Fruit fly (Drosophila melanogaster) whole organism, embryonic: Measurements from ENCODE around the gene CG31174.

ENCODE experiments used
- Atf-2 ChIP-seq: fragments of 200-800 bp; sonication (Bioruptor generic); optimal IDR thresholded peaks from 2 replicates; lab custom pipeline; 2016; ENCODE audit warnings: missing biosample characterization, missing genetic modification characterization
- BEAF-32 ChIP-seq: fragments of 200-800 bp; sonication (Bioruptor generic); optimal IDR thresholded peaks from 3 replicates; lab custom pipeline; 2017; ENCODE audit warnings: missing biosample characterization, missing genetic modification characterization, mild to moderate bottlenecking, moderate library complexity, missing genetic modification reagents
- CG10565 ChIP-seq: fragments of 200-800 bp; sonication (Bioruptor generic); optimal IDR thresholded peaks from 3 replicates; lab custom pipeline; 2016; ENCODE audit warnings: missing biosample characterization, mild to moderate bottlenecking, missing genetic modification characterization
- CG12071 ChIP-seq: fragments of 200-800 bp; sonication (Bioruptor generic); optimal IDR thresholded peaks from 3 replicates; lab custom pipeline; 2018; ENCODE audit warnings: missing biosample characterization, mild to moderate bottlenecking, missing genetic modification characterization
- CG15601 ChIP-seq: fragments of 200-800 bp; sonication (Bioruptor generic); optimal IDR thresholded peaks from 3 replicates; lab custom pipeline; 2019; ENCODE audit warnings: missing biosample characterization, mild to moderate bottlenecking, missing genetic modification characterization, moderate library complexity
- CG2116 ChIP-seq: fragments of 200-800 bp; sonication (Bioruptor generic); optimal IDR thresholded peaks from 3 replicates; lab custom pipeline; 2018; ENCODE audit warnings: missing biosample characterization, mild to moderate bottlenecking, missing genetic modification characterization
- CG3163 ChIP-seq: fragments of 200-800 bp; sonication (Bioruptor generic); optimal IDR thresholded peaks from 3 replicates; lab custom pipeline; 2016; ENCODE audit warnings: missing biosample characterization, missing genetic modification characterization
- CG34224 ChIP-seq: fragments of 200-800 bp; sonication (Bioruptor generic); IDR thresholded peaks from 3 replicates; pipeline ENCODE4 v1.3.6; 2022; ENCODE audit warnings: missing biosample characterization, missing genetic modification characterization; ENCODE audit not compliant: partially characterized antibody
- CG4854 ChIP-seq: fragments of 200-800 bp; sonication (Bioruptor generic); optimal IDR thresholded peaks from 2 replicates; lab custom pipeline; 2016; ENCODE audit warnings: missing biosample characterization, missing genetic modification characterization, inconsistent platforms
- CG6654 ChIP-seq: fragments of 200-800 bp; sonication (Bioruptor generic); optimal IDR thresholded peaks from 2 replicates; lab custom pipeline; 2017; ENCODE audit warnings: missing biosample characterization, mild to moderate bottlenecking, missing genetic modification characterization
- CG6689 ChIP-seq: fragments of 200-800 bp; sonication (Bioruptor generic); IDR thresholded peaks from 2 replicates; pipeline ENCODE4 v1.3.6; 2022; ENCODE audit warnings: missing biosample characterization, missing genetic modification characterization
- CG7372 ChIP-seq: fragments of 200-800 bp; sonication (Bioruptor generic); IDR thresholded peaks from 2 replicates; pipeline ENCODE4 v1.3.6; 2022; ENCODE audit warnings: missing biosample characterization, missing genetic modification characterization
- CG7556 ChIP-seq: fragments of 200-800 bp; sonication (Bioruptor generic); optimal IDR thresholded peaks from 2 replicates; lab custom pipeline; 2017; ENCODE audit warnings: missing biosample characterization, mild to moderate bottlenecking, missing genetic modification characterization
- Camta ChIP-seq: fragments of 200-800 bp; sonication (Bioruptor generic); optimal IDR thresholded peaks from 2 replicates; lab custom pipeline; 2016; ENCODE audit warnings: missing biosample characterization, missing genetic modification characterization
- D19B ChIP-seq: fragments of 200-800 bp; sonication (Bioruptor generic); optimal IDR thresholded peaks from 2 replicates; lab custom pipeline; 2017; ENCODE audit warnings: missing biosample characterization, mild to moderate bottlenecking, missing genetic modification characterization
- Dek ChIP-seq: fragments of 200-800 bp; sonication (Bioruptor generic); optimal IDR thresholded peaks from 3 replicates; lab custom pipeline; 2019; ENCODE audit warnings: missing biosample characterization, mild to moderate bottlenecking, missing genetic modification characterization, moderate library complexity
- Hmr ChIP-seq: fragments of 200-800 bp; sonication (Bioruptor generic); optimal IDR thresholded peaks from 3 replicates; lab custom pipeline; 2017; ENCODE audit warnings: mild to moderate bottlenecking, missing biosample characterization, missing genetic modification reagents, missing genetic modification characterization
- Lim3 ChIP-seq: fragments of 200-800 bp; sonication (Bioruptor generic); IDR thresholded peaks from 2 replicates; pipeline ENCODE4 v1.3.6; 2022; ENCODE audit warnings: missing biosample characterization, missing genetic modification characterization
- MESR4 ChIP-seq: fragments of 200-800 bp; sonication (Bioruptor generic); optimal IDR thresholded peaks from 2 replicates; lab custom pipeline; 2018; ENCODE audit warnings: missing biosample characterization, mild to moderate bottlenecking, missing genetic modification characterization, moderate library complexity
- Mes4 ChIP-seq: fragments of 200-800 bp; sonication (Bioruptor generic); optimal IDR thresholded peaks from 2 replicates; lab custom pipeline; 2016; ENCODE audit warnings: missing biosample characterization, missing genetic modification characterization
- Nf-YC ChIP-seq: fragments of 200-800 bp; optimal IDR thresholded peaks from 3 replicates; lab custom pipeline; 2019; ENCODE audit warnings: missing biosample characterization, mild to moderate bottlenecking, missing genetic modification characterization, moderate library complexity
- Spps ChIP-seq: fragments of 200-800 bp; sonication (Bioruptor generic); optimal IDR thresholded peaks from 2 replicates; lab custom pipeline; 2018; ENCODE audit warnings: missing biosample characterization, mild to moderate bottlenecking, missing genetic modification characterization
- Trl ChIP-seq, 3 experiments: fragments of >200 bp in 2 of 3; fragments of 200-800 bp in 1 of 3; sonication (Bioruptor generic) in 1 of 3; optimal IDR thresholded peaks; 2 replicates in 1 of 3; 3 replicates in 2 of 3; lab custom pipeline; 2016 to 2017; ENCODE audit warnings: missing biosample characterization in 1 of 3, missing genetic modification characterization in 1 of 3
- Vsx1 ChIP-seq: fragments of 200-800 bp; sonication (Bioruptor generic); optimal IDR thresholded peaks from 2 replicates; lab custom pipeline; 2017; ENCODE audit warnings: missing biosample characterization, mild to moderate bottlenecking, missing genetic modification characterization, missing genetic modification reagents
- Xrp1 ChIP-seq: fragments of 200-800 bp; sonication (Bioruptor generic); IDR thresholded peaks from 2 replicates; pipeline ENCODE4 v1.3.6; 2022; ENCODE audit warnings: missing biosample characterization, missing genetic modification characterization
- YL-1 ChIP-seq: fragments of 200-800 bp; sonication (Bioruptor generic); optimal IDR thresholded peaks from 3 replicates; lab custom pipeline; 2017; ENCODE audit warnings: missing biosample characterization, mild to moderate bottlenecking, missing genetic modification characterization
- abd-A ChIP-seq: fragments of 200-800 bp; sonication (Bioruptor generic); optimal IDR thresholded peaks from 3 replicates; lab custom pipeline; 2019; ENCODE audit warnings: missing biosample characterization, mild to moderate bottlenecking, missing genetic modification characterization, moderate library complexity
- da ChIP-seq: fragments of 200-800 bp; sonication (Bioruptor generic); optimal IDR thresholded peaks from 2 replicates; lab custom pipeline; 2016; ENCODE audit warnings: missing biosample characterization, missing genetic modification characterization
- dan ChIP-seq: fragments of 200-800 bp; sonication (Bioruptor generic); IDR thresholded peaks from 2 replicates; pipeline ENCODE4 v1.3.6; 2022; ENCODE audit warnings: missing biosample characterization, missing genetic modification characterization
- dmrt11E ChIP-seq: fragments of 200-800 bp; sonication (Bioruptor generic); optimal IDR thresholded peaks from 3 replicates; lab custom pipeline; 2018; ENCODE audit warnings: missing biosample characterization, mild to moderate bottlenecking, missing genetic modification characterization, moderate library complexity
- eve ChIP-seq, 2 experiments: fragments of >200 bp; optimal IDR thresholded peaks; 2 replicates each; lab custom pipeline; 2017; ENCODE audit warnings: missing biosample characterization in 2 of 2, missing genetic modification characterization in 2 of 2
- fd102C ChIP-seq: fragments of 200-800 bp; sonication (Bioruptor generic); optimal IDR thresholded peaks from 2 replicates; lab custom pipeline; 2018; ENCODE audit warnings: missing biosample characterization, mild to moderate bottlenecking, missing genetic modification characterization, moderate library complexity
- fru ChIP-seq: fragments of >200 bp; optimal IDR thresholded peaks from 2 replicates; lab custom pipeline; 2017
- fu2 ChIP-seq: fragments of 200-800 bp; sonication (Bioruptor generic); optimal IDR thresholded peaks from 2 replicates; lab custom pipeline; 2016; ENCODE audit warnings: missing biosample characterization, missing genetic modification characterization
- h ChIP-seq: fragments of >200 bp; optimal IDR thresholded peaks from 2 replicates; lab custom pipeline; 2017
- hth ChIP-seq: fragments of >200 bp; optimal IDR thresholded peaks from 2 replicates; lab custom pipeline; 2017; ENCODE audit warnings: inconsistent platforms
- ind ChIP-seq: fragments of 200-800 bp; sonication (Bioruptor generic); optimal IDR thresholded peaks from 3 replicates; lab custom pipeline; 2016; ENCODE audit warnings: missing biosample characterization, missing genetic modification characterization
- insv ChIP-seq, 2 experiments: fragments of 200-800 bp; sonication (Bioruptor generic); optimal IDR thresholded peaks; 3 replicates each; lab custom pipeline; 2016 to 2018; ENCODE audit warnings: missing biosample characterization in 2 of 2, missing genetic modification characterization in 2 of 2
- inv ChIP-seq: fragments of 200-800 bp; sonication (Bioruptor generic); IDR thresholded peaks from 2 replicates; pipeline ENCODE4 v1.3.6; 2022; ENCODE audit warnings: missing biosample characterization, missing genetic modification characterization; ENCODE audit not compliant: partially characterized antibody
- ken ChIP-seq: fragments of 200-800 bp; sonication (Bioruptor generic); IDR thresholded peaks from 3 replicates; pipeline ENCODE4 v1.3.6; 2022; ENCODE audit warnings: missing biosample characterization, missing genetic modification characterization
- kni ChIP-seq: fragments of 200-800 bp; sonication (Bioruptor generic); optimal IDR thresholded peaks from 3 replicates; lab custom pipeline; 2017; ENCODE audit warnings: mild to moderate bottlenecking, missing biosample characterization, missing genetic modification reagents, missing genetic modification characterization
- mam ChIP-seq: fragments of 200-800 bp; sonication (Bioruptor generic); optimal IDR thresholded peaks from 3 replicates; lab custom pipeline; 2016; ENCODE audit warnings: missing biosample characterization, missing genetic modification characterization
- nau ChIP-seq: fragments of 200-800 bp; sonication (Bioruptor generic); optimal IDR thresholded peaks from 3 replicates; lab custom pipeline; 2017; ENCODE audit warnings: missing biosample characterization, mild to moderate bottlenecking, missing genetic modification characterization, missing genetic modification reagents
- pan ChIP-seq, 4 experiments: fragments of >200 bp in 3 of 4; fragments of 200-800 bp in 1 of 4; sonication (Bioruptor generic) in 1 of 4; optimal IDR thresholded peaks in 3 of 4; IDR thresholded peaks in 1 of 4; 2 replicates each; pipeline versions ENCODE4 v1.3.6 to Lab custom; 2017 to 2022; ENCODE audit warnings: missing biosample characterization in 2 of 4, missing genetic modification characterization in 2 of 4, mixed read lengths in 1 of 4
- salm ChIP-seq: fragments of 200-800 bp; sonication (Bioruptor generic); optimal IDR thresholded peaks from 2 replicates; lab custom pipeline; 2018; ENCODE audit warnings: missing biosample characterization, mild to moderate bottlenecking, missing genetic modification characterization
- scrt ChIP-seq: fragments of 200-800 bp; sonication (Bioruptor generic); optimal IDR thresholded peaks from 2 replicates; lab custom pipeline; 2018; ENCODE audit warnings: missing biosample characterization, mild to moderate bottlenecking, missing genetic modification characterization, moderate library complexity
- sisA ChIP-seq: fragments of 200-800 bp; sonication (Bioruptor generic); IDR thresholded peaks from 2 replicates; pipeline ENCODE4 v1.3.6; 2022; ENCODE audit warnings: missing biosample characterization, missing genetic modification characterization
- stwl ChIP-seq: fragments of 200-800 bp; sonication (Bioruptor generic); optimal IDR thresholded peaks from 3 replicates; lab custom pipeline; 2018; ENCODE audit warnings: missing biosample characterization, mild to moderate bottlenecking, missing genetic modification characterization, moderate library complexity
- trem ChIP-seq: fragments of 200-800 bp; optimal IDR thresholded peaks from 3 replicates; lab custom pipeline; 2019; ENCODE audit warnings: missing biosample characterization, mild to moderate bottlenecking, missing genetic modification characterization, moderate library complexity
- wdn ChIP-seq: fragments of 200-800 bp; sonication (Bioruptor generic); IDR thresholded peaks from 2 replicates; pipeline ENCODE4 v1.3.6; 2022; ENCODE audit warnings: missing biosample characterization, missing genetic modification characterization
- wek ChIP-seq: fragments of 200-800 bp; sonication (Bioruptor generic); optimal IDR thresholded peaks from 3 replicates; lab custom pipeline; 2018; ENCODE audit warnings: missing biosample characterization, mild to moderate bottlenecking, missing genetic modification characterization, moderate library complexity

Gene CG31174

dm6 chr3R:21822562-21822933 is 46.8 kb downstream of the CG31174 start, which contains the start of gene CASK (continued):
- no peak for TF ChIP-seq dmrt11E (tag; lab: Kevin White, UChicago)
- no peak for TF ChIP-seq CG4854
- TF ChIP-seq insv (GFP tag; optimal IDR thresholded peaks at IDR 0.05; lab: Kevin White, UChicago), result peak in 1 of 2 experiments; percentile 12
- no peak for TF ChIP-seq nau (GFP tag; lab: Kevin White, UChicago)
- TF ChIP-seq wdn, result no peak
- no peak for TF ChIP-seq D19B (GFP tag; lab: Kevin White, UChicago)
- no peak for TF ChIP-seq CG6689 (GFP tag; lab: Robert Waterston, UW)
- TF ChIP-seq da (GFP tag; lab: Kevin White, UChicago), result no peak
- peak; percentile 11 for TF ChIP-seq CG15601 (tag; lab: Kevin White, UChicago)
- TF ChIP-seq fru, result no peak
- no peak for TF ChIP-seq Camta (GFP tag; lab: Kevin White, UChicago)
- TF ChIP-seq CG2116 (GFP tag; lab: Kevin White, UChicago), result peak; percentile 5
- TF ChIP-seq pan (optimal IDR thresholded peaks at IDR 0.05; lab: Kevin White, UChicago), result no peak
- TF ChIP-seq pan (GFP tag; optimal IDR thresholded peaks at IDR 0.05 in 1 of 2, IDR thresholded peaks at IDR 0.05 in 1 of 2), result no peak
- TF ChIP-seq CG34224 (GFP tag; lab: Robert Waterston, UW), result no peak
- TF ChIP-seq trem, result peak; percentile 33
- TF ChIP-seq Mes4 (GFP tag; lab: Kevin White, UChicago), result peak; percentile 46
- TF ChIP-seq ind, result no peak
- no peak for TF ChIP-seq wek (GFP tag; lab: Kevin White, UChicago)
- TF ChIP-seq fd102C (GFP tag; lab: Kevin White, UChicago), result no peak
- no peak for TF ChIP-seq ken
- peak; percentile 14 for TF ChIP-seq Nf-YC (tag; lab: Kevin White, UChicago)
- no peak for TF ChIP-seq eve (GFP tag; optimal IDR thresholded peaks at IDR 0.05; lab: Kevin White, UChicago)
- TF ChIP-seq CG7556 (GFP tag; lab: Kevin White, UChicago), result no peak
- TF ChIP-seq Lim3, result no peak
- no peak for TF ChIP-seq CG10565
- no peak for TF ChIP-seq fu2 (GFP tag; lab: Kevin White, UChicago)
- TF ChIP-seq Vsx1 (GFP tag; lab: Kevin White, UChicago), result no peak
- no peak for TF ChIP-seq YL-1 (GFP tag; lab: Kevin White, UChicago)
- no peak for TF ChIP-seq scrt (GFP tag; lab: Kevin White, UChicago)
- no peak for TF ChIP-seq abd-A (tag; lab: Kevin White, UChicago)
- TF ChIP-seq CG3163 (GFP tag; lab: Kevin White, UChicago), result peak; percentile 12
- TF ChIP-seq Trl (optimal IDR thresholded peaks at IDR 0.05; lab: Kevin White, UChicago), result no peak
- no peak for TF ChIP-seq Trl (GFP tag; optimal IDR thresholded peaks at IDR 0.05; lab: Kevin White, UChicago)
- no peak for TF ChIP-seq hth
- TF ChIP-seq Dek (tag; lab: Kevin White, UChicago), result peak; percentile 17
- peak; percentile 0 for TF ChIP-seq mam (GFP tag; lab: Kevin White, UChicago)
- no peak for TF ChIP-seq h (lab: Kevin White, UChicago)
- TF ChIP-seq Atf-2 (GFP tag; lab: Kevin White, UChicago), result no peak
- no peak for TF ChIP-seq Spps
- TF ChIP-seq kni (GFP tag; lab: Kevin White, UChicago), result peak; percentile 9
- no peak for TF ChIP-seq CG7372 (GFP tag; lab: Robert Waterston, UW)
- TF ChIP-seq dan (GFP tag; lab: Robert Waterston, UW), result no peak
- peak; percentile 79 for TF ChIP-seq MESR4 (GFP tag; lab: Kevin White, UChicago)
- TF ChIP-seq sisA (GFP tag; lab: Robert Waterston, UW), result no peak
- peak; percentile 55 for TF ChIP-seq BEAF-32 (GFP tag; lab: Kevin White, UChicago)
- TF ChIP-seq CG6654 (GFP tag; lab: Kevin White, UChicago), result no peak
- TF ChIP-seq inv (GFP tag; lab: Robert Waterston, UW), result peak; percentile 59; the same call in 1 of the 2 replicates
- TF ChIP-seq stwl, result peak; percentile 52
- no peak for TF ChIP-seq Xrp1 (GFP tag; lab: Robert Waterston, UW)
- no peak for TF ChIP-seq salm (tag; lab: Kevin White, UChicago)
- TF ChIP-seq CG12071 (GFP tag; lab: Kevin White, UChicago), result no peak
- TF ChIP-seq Hmr, result peak; percentile 20
